Worm (Caenorhabditis elegans) whole organism, late embryonic: Measurements from ENCODE around the gene add-1.

Experiments
- C08G9.2 ChIP-seq: sonication (generic microtip); optimal IDR thresholded peaks from 2 replicates; lab custom pipeline; 2016; ENCODE audit warnings: mild to moderate bottlenecking, missing genetic modification characterization, moderate library complexity, missing compliant biosample characterization
- K09A11.1 ChIP-seq: sonication (generic microtip); optimal IDR thresholded peaks from 2 replicates; lab custom pipeline; 2017; ENCODE audit warnings: antibody characterized with exemption, mild to moderate bottlenecking, missing genetic modification characterization, missing compliant biosample characterization; ENCODE audit not compliant: insufficient read depth
- T23F11.4 ChIP-seq: fragments of 200-800 bp; sonication (Bioruptor generic); optimal IDR thresholded peaks from 2 replicates; lab custom pipeline; 2018; ENCODE audit warnings: mild to moderate bottlenecking, missing genetic modification characterization, missing compliant biosample characterization
- Y22D7AL.16 ChIP-seq: sonication (generic microtip); optimal IDR thresholded peaks from 2 replicates; lab custom pipeline; 2016; ENCODE audit warnings: missing genetic modification characterization, missing compliant biosample characterization
- ahr-1 ChIP-seq: sonication (generic microtip); optimal IDR thresholded peaks from 2 replicates; lab custom pipeline; 2016; ENCODE audit warnings: missing genetic modification characterization, missing compliant biosample characterization
- ama-1 ChIP-seq: fragments of 150-350 bp; optimal IDR thresholded peaks from 2 replicates; lab custom pipeline; 2014
- ceh-31 ChIP-seq: sonication (generic microtip); optimal IDR thresholded peaks from 2 replicates; lab custom pipeline; 2016; ENCODE audit warnings: missing genetic modification characterization, missing compliant biosample characterization
- ceh-48 ChIP-seq: sonication (generic microtip); optimal IDR thresholded peaks from 2 replicates; lab custom pipeline; 2016; ENCODE audit warnings: missing genetic modification characterization, inconsistent platforms, missing compliant biosample characterization
- ceh-6 ChIP-seq: fragments of 200-800 bp; sonication (Bioruptor generic); optimal IDR thresholded peaks from 2 replicates; lab custom pipeline; 2018; ENCODE audit warnings: mild to moderate bottlenecking, missing genetic modification characterization, missing compliant biosample characterization
- ceh-9 ChIP-seq: sonication (generic microtip); optimal IDR thresholded peaks from 2 replicates; lab custom pipeline; 2016; ENCODE audit warnings: mild to moderate bottlenecking, missing genetic modification characterization, inconsistent platforms, missing compliant biosample characterization
- elt-2 ChIP-seq: sonication (generic microtip); optimal IDR thresholded peaks from 2 replicates; lab custom pipeline; 2016; ENCODE audit warnings: missing genetic modification reagents, missing genetic modification characterization, missing compliant biosample characterization
- fkh-10 ChIP-seq: fragments of 150-350 bp; optimal IDR thresholded peaks from 2 replicates; lab custom pipeline; 2014; ENCODE audit warnings: missing biosample characterization, missing genetic modification reagents, missing genetic modification characterization
- hlh-13 ChIP-seq: fragments of 200-800 bp; sonication (Bioruptor generic); optimal IDR thresholded peaks from 2 replicates; lab custom pipeline; 2018; ENCODE audit warnings: mild to moderate bottlenecking, missing genetic modification characterization, missing compliant biosample characterization
- hlh-15 ChIP-seq: sonication (generic microtip); optimal IDR thresholded peaks from 2 replicates; lab custom pipeline; 2016; ENCODE audit warnings: missing genetic modification characterization, missing compliant biosample characterization
- hlh-30 ChIP-seq: sonication (generic microtip); optimal IDR thresholded peaks from 2 replicates; lab custom pipeline; 2017; ENCODE audit warnings: antibody characterized with exemption, missing genetic modification characterization, missing compliant biosample characterization; ENCODE audit not compliant: insufficient read depth
- lim-6 ChIP-seq: sonication (generic microtip); optimal IDR thresholded peaks from 2 replicates; lab custom pipeline; 2016; ENCODE audit warnings: missing genetic modification characterization, missing compliant biosample characterization
- lin-11 ChIP-seq: fragments of 200-800 bp; sonication (Bioruptor generic); optimal IDR thresholded peaks from 2 replicates; lab custom pipeline; 2018; ENCODE audit warnings: mild to moderate bottlenecking, missing genetic modification characterization, missing compliant biosample characterization
- nfya-1 ChIP-seq: sonication (generic microtip); optimal IDR thresholded peaks from 2 replicates; lab custom pipeline; 2017; ENCODE audit warnings: missing genetic modification characterization, mild to moderate bottlenecking, missing compliant biosample characterization, antibody characterized with exemption, moderate library complexity
- nhr-11 ChIP-seq: fragments of 150-350 bp; optimal IDR thresholded peaks from 2 replicates; lab custom pipeline; 2014; ENCODE audit warnings: missing biosample characterization, missing genetic modification characterization
- nhr-232 ChIP-seq: sonication (generic microtip); optimal IDR thresholded peaks from 2 replicates; lab custom pipeline; 2016; ENCODE audit warnings: missing genetic modification characterization, missing compliant biosample characterization
- odd-2 ChIP-seq: sonication (generic microtip); optimal IDR thresholded peaks from 2 replicates; lab custom pipeline; 2017; ENCODE audit warnings: antibody characterized with exemption, mild to moderate bottlenecking, missing genetic modification characterization, missing compliant biosample characterization
- pat-9 ChIP-seq: fragments of 200-800 bp; sonication (Bioruptor generic); optimal IDR thresholded peaks from 2 replicates; lab custom pipeline; 2018; ENCODE audit warnings: mild to moderate bottlenecking, missing genetic modification characterization, moderate library complexity, missing compliant biosample characterization
- pax-1 ChIP-seq: fragments of 150-350 bp; optimal IDR thresholded peaks from 2 replicates; lab custom pipeline; 2014; ENCODE audit warnings: missing biosample characterization, missing genetic modification characterization
- pha-4 ChIP-seq: fragments of 150-350 bp; optimal IDR thresholded peaks from 2 replicates; lab custom pipeline; 2018; ENCODE audit warnings: missing biosample characterization, missing genetic modification reagents, missing genetic modification characterization
- ref-2 ChIP-seq: sonication (generic microtip); optimal IDR thresholded peaks from 2 replicates; lab custom pipeline; 2016; ENCODE audit warnings: missing genetic modification characterization, missing compliant biosample characterization
- sdc-2 ChIP-seq: sonication (generic microtip); optimal IDR thresholded peaks from 2 replicates; lab custom pipeline; 2016; ENCODE audit warnings: missing genotype, missing genetic modification characterization, missing compliant biosample characterization
- sox-4 ChIP-seq: sonication (generic microtip); optimal IDR thresholded peaks from 2 replicates; lab custom pipeline; 2017; ENCODE audit warnings: mild to moderate bottlenecking, missing genetic modification characterization, inconsistent platforms, missing compliant biosample characterization
- syd-9 ChIP-seq: sonication (generic microtip); optimal IDR thresholded peaks from 2 replicates; lab custom pipeline; 2016; ENCODE audit warnings: mild to moderate bottlenecking, missing genetic modification characterization, moderate library complexity, missing compliant biosample characterization
- tbx-2 ChIP-seq: sonication (generic microtip); optimal IDR thresholded peaks from 2 replicates; lab custom pipeline; 2016; ENCODE audit warnings: missing genetic modification characterization, missing compliant biosample characterization
- tbx-7 ChIP-seq: sonication (generic microtip); optimal IDR thresholded peaks from 2 replicates; lab custom pipeline; 2016; ENCODE audit warnings: missing genotype, missing genetic modification characterization, missing compliant biosample characterization
- ttx-3 ChIP-seq: sonication (generic microtip); optimal IDR thresholded peaks from 2 replicates; lab custom pipeline; 2016; ENCODE audit warnings: missing genetic modification reagents, missing genetic modification characterization, missing compliant biosample characterization
- unc-3 ChIP-seq, 2 experiments: fragments of 200-800 bp in 1 of 2; sonication (Bioruptor generic) in 1 of 2; sonication (generic microtip) in 1 of 2; conservative IDR thresholded peaks in 1 of 2; optimal IDR thresholded peaks in 1 of 2; 2 replicates each; pipeline versions ENCODE4 v1.3.6 to Lab custom; 2016 to 2022; ENCODE audit warnings: missing compliant biosample characterization in 2 of 2, missing genetic modification characterization in 2 of 2, missing genetic modification reagents in 1 of 2
- unc-42 ChIP-seq: sonication (generic microtip); optimal IDR thresholded peaks from 2 replicates; lab custom pipeline; 2016; ENCODE audit warnings: missing genotype, missing genetic modification characterization, missing compliant biosample characterization
- ztf-16 ChIP-seq: sonication (generic microtip); optimal IDR thresholded peaks from 2 replicates; lab custom pipeline; 2017; ENCODE audit warnings: missing genetic modification characterization, missing compliant biosample characterization

add-1 gene

ce11 chrX:4875296-4875695 is 15.5 kb upstream of the add-1 start:
- TF ChIP-seq ceh-31 (tag; lab: Kevin White, UChicago) (no peak), ceh-6 (GFP tag; lab: Kevin White, UChicago) (no peak), elt-2 (tag; lab: Kevin White, UChicago) (no peak), ahr-1 (tag; lab: Kevin White, UChicago) (no peak), hlh-15 (no peak), ttx-3 (no peak), nhr-232 (tag; lab: Kevin White, UChicago) (no peak), tbx-2 (tag; lab: Kevin White, UChicago) (no peak), ama-1 (lab: Kevin White, UChicago) (no peak)

DNA sequence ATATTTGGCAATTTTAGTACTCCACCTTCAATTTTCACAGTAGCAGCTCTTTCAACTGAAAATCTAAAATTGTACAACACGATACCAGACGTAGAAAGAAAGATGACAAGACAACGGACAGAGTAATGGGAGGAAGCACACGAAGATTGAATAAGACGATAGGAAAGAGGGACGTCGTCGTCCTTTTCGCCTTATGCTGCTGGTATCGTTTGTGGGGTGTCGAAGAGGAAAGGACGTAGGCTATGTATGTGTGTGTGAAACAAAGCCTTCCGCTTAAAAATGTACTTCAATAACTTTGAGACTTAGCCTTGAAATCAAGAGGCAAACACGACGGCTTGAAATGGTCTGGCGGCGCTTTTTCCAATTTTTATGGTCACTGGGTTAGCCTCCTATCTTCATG is 12.9 kb upstream of the add-1 start:
- TF ChIP-seq ceh-31 (tag; lab: Kevin White, UChicago) (no peak), pha-4 (tag; lab: Kevin White, UChicago) (no peak), pax-1 (tag; lab: Kevin White, UChicago) (no peak)

DNA sequence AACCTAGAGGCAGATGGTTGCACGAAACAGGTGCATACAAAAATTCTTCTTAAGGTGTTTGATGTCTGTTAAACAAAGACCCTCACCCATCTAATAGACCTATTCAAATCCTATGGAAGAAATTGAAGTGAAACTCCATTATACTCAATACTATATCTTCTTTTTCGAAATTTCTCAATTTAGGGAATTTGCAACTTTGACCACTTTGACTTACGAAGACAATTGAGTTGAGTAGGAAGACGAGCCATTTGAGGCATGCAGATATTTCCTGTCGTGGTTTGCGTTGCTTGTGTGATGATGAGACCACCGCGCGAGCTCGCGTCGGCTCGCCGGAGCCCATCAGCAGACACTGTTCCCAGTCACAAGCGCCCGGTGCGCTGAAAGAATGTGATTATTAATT is 10.8 kb upstream of the add-1 start:
- TF ChIP-seq hlh-13 (GFP tag; lab: Kevin White, UChicago) (no peak), fkh-10 (GFP tag; lab: Kevin White, UChicago) (peak; percentile 31), unc-42 (tag; lab: Kevin White, UChicago) (peak; percentile 66)

- TF ChIP-seq sox-4 (tag; lab: Kevin White, UChicago): no peak
- TF ChIP-seq ama-1 (lab: Kevin White, UChicago): no peak
- TF ChIP-seq odd-2 (tag; lab: Kevin White, UChicago): no peak
- no peak for TF ChIP-seq ceh-48 (tag; lab: Kevin White, UChicago)
- no peak for TF ChIP-seq ref-2 (tag; lab: Kevin White, UChicago)
- peak; percentile 18 for TF ChIP-seq ceh-31 (tag; lab: Kevin White, UChicago)
- TF ChIP-seq unc-42 (tag; lab: Kevin White, UChicago): peak; percentile 93
Observed at ce11 chrX:4869627-4870026, 9.8 kb upstream of the add-1 start.

DNA sequence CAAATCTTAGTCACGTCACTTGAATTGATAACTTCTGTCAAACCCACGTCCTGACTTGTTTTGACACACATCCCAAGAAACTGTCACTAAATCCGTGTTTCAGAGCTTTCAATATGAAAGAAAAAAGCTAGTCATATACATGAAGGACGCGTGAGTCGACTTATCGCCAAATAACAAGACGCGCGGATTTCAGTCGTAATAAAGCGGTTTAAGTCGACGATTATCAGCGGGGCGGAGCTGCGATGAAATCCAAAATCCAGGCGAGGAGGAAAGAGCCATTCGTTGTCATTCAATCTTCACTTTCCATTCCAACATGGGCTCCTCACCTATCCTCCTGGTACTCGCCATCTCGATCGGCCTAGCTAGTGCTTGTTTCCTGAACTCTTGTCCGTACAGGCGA is 6.0 kb upstream of the add-1 start, which contains the start of gene ntc-1:
TSS of gene ntc-1 (plus strand) at position 301 of the 400 bp plus-strand sequence.
- TF ChIP-seq hlh-15: no peak
- TF ChIP-seq hlh-30 (tag; lab: Kevin White, UChicago): no peak
- TF ChIP-seq lin-11 (tag; lab: Kevin White, UChicago): no peak
- TF ChIP-seq pat-9 (tag; lab: Kevin White, UChicago): no peak
- TF ChIP-seq ztf-16 (tag; lab: Kevin White, UChicago): no peak
- TF ChIP-seq Y22D7AL.16 (tag; lab: Kevin White, UChicago): no peak
- TF ChIP-seq nhr-232 (tag; lab: Kevin White, UChicago): no peak
- no peak for TF ChIP-seq ceh-9 (tag; lab: Kevin White, UChicago)
- TF ChIP-seq sdc-2 (tag; lab: Kevin White, UChicago): no peak
- no peak for TF ChIP-seq nhr-11 (tag; lab: Kevin White, UChicago)
- TF ChIP-seq tbx-7: no peak
- TF ChIP-seq syd-9 (tag; lab: Kevin White, UChicago): no peak
- TF ChIP-seq K09A11.1 (tag; lab: Kevin White, UChicago): no peak
- TF ChIP-seq T23F11.4 (GFP tag; lab: Kevin White, UChicago): no peak
- no peak for TF ChIP-seq lim-6 (tag; lab: Kevin White, UChicago)
- no peak for TF ChIP-seq ceh-31 (tag; lab: Kevin White, UChicago)
- no peak for TF ChIP-seq C08G9.2 (tag; lab: Kevin White, UChicago)
- TF ChIP-seq unc-3 (GFP tag; conservative IDR thresholded peaks at IDR 0.05; lab: Robert Waterston, UW): no peak
- no peak for TF ChIP-seq unc-3 (tag; optimal IDR thresholded peaks at IDR 0.05; lab: Kevin White, UChicago)
- no peak for TF ChIP-seq nfya-1 (tag; lab: Kevin White, UChicago)
